Worm (Caenorhabditis elegans) whole organism, L1 larva: ENCODE data around the gene aat-6.

Experiments used
- C16A3.4 ChIP-seq: fragments of 150-350 bp; optimal IDR thresholded peaks from 2 replicates; lab custom pipeline; 2014; ENCODE audit warnings: missing biosample characterization, missing genetic modification characterization
- aly-2 ChIP-seq: fragments of 150-350 bp; optimal IDR thresholded peaks from 2 replicates; lab custom pipeline; 2014; ENCODE audit warnings: missing biosample characterization, missing genetic modification characterization
- ama-1 ChIP-seq: fragments of 150-350 bp; optimal IDR thresholded peaks from 2 replicates; lab custom pipeline; 2014
- ces-1 ChIP-seq: fragments of 150-350 bp; optimal IDR thresholded peaks from 2 replicates; lab custom pipeline; 2014; ENCODE audit warnings: missing biosample characterization, missing genetic modification reagents, missing genetic modification characterization
- egl-27 ChIP-seq, 2 experiments: fragments of 150-350 bp in 1 of 2; sonication (generic microtip); optimal IDR thresholded peaks; 3 replicates each; lab custom pipeline; 2017 to 2018; ENCODE audit warnings: missing biosample characterization in 2 of 2, missing genetic modification characterization in 2 of 2, missing genetic modification reagents in 2 of 2
- fkh-10 ChIP-seq: sonication (generic microtip); optimal IDR thresholded peaks from 2 replicates; lab custom pipeline; 2017; ENCODE audit warnings: missing biosample characterization, missing genetic modification reagents, missing genetic modification characterization
- lin-35 ChIP-seq, 2 experiments: fragments of 150-350 bp; optimal IDR thresholded peaks; 2 replicates each; lab custom pipeline; 2014; ENCODE audit warnings: missing biosample characterization in 2 of 2, missing genetic modification characterization in 2 of 2, missing genetic modification reagents in 2 of 2
- lsy-2 ChIP-seq, 2 experiments: fragments of 150-350 bp; optimal IDR thresholded peaks; 2 replicates each; lab custom pipeline; 2014; ENCODE audit warnings: missing biosample characterization in 2 of 2, missing genetic modification characterization in 2 of 2
- mdl-1 ChIP-seq, 2 experiments: fragments of 150-350 bp; optimal IDR thresholded peaks; 2 replicates each; lab custom pipeline; 2014 to 2017; ENCODE audit warnings: missing biosample characterization in 2 of 2, missing genetic modification characterization in 2 of 2, inconsistent platforms in 1 of 2
- nhr-28 ChIP-seq: fragments of 150-350 bp; optimal IDR thresholded peaks from 2 replicates; lab custom pipeline; 2014; ENCODE audit warnings: missing biosample characterization, missing genetic modification characterization
- pag-3 ChIP-seq: sonication (generic microtip); optimal IDR thresholded peaks from 2 replicates; lab custom pipeline; 2017; ENCODE audit warnings: missing genetic modification characterization, mild to moderate bottlenecking, missing compliant biosample characterization, antibody characterized with exemption, borderline replicate concordance; ENCODE audit not compliant: insufficient read depth
- snpc-4 ChIP-seq: fragments of 150-350 bp; optimal IDR thresholded peaks from 2 replicates; lab custom pipeline; 2014; ENCODE audit warnings: missing biosample characterization, missing genetic modification characterization
- snu-23 ChIP-seq: sonication (generic microtip); optimal IDR thresholded peaks from 2 replicates; lab custom pipeline; 2016; ENCODE audit warnings: missing genetic modification characterization, missing compliant biosample characterization
- sox-4 ChIP-seq: sonication (generic microtip); optimal IDR thresholded peaks from 2 replicates; lab custom pipeline; 2016; ENCODE audit warnings: missing genetic modification characterization, missing compliant biosample characterization

- TF ChIP-seq aly-2 (tag; lab: Kevin White, UChicago): no peak
- TF ChIP-seq ama-1 (lab: Kevin White, UChicago): no peak
- TF ChIP-seq pag-3 (tag; lab: Kevin White, UChicago): no peak
- no peak for TF ChIP-seq C16A3.4
- no peak for TF ChIP-seq snpc-4 (tag; lab: Kevin White, UChicago)
- no peak for TF ChIP-seq lsy-2 (tag; optimal IDR thresholded peaks at IDR 0.05; lab: Kevin White, UChicago)
- no peak for TF ChIP-seq sox-4
- no peak for TF ChIP-seq mdl-1 (tag; optimal IDR thresholded peaks at IDR 0.05; lab: Kevin White, UChicago)
- no peak for TF ChIP-seq fkh-10
- TF ChIP-seq lin-35 (GFP tag; optimal IDR thresholded peaks at IDR 0.05; lab: Kevin White, UChicago): no peak
- TF ChIP-seq ces-1 (GFP tag; lab: Kevin White, UChicago): no peak
- TF ChIP-seq egl-27 (tag; optimal IDR thresholded peaks at IDR 0.05; lab: Kevin White, UChicago): no peak
- TF ChIP-seq nhr-28 (tag; lab: Kevin White, UChicago): no peak
- no peak for TF ChIP-seq snu-23 (GFP tag; lab: Kevin White, UChicago)
These were observed 45.7 kb upstream of the aat-6 start, which contains the start of gene sdz-8 for ce11 chrV:11516141-11516591.
